Fruit fly (Drosophila melanogaster) whole organism, embryonic: ENCODE measurements around the gene GIIIspla2.
A peak's percentile ranks its signal among the peaks of the same experiment; 100 is the strongest.

Source experiments
- BtbVII ChIP-seq: fragments of 200-800 bp; sonication (Bioruptor generic); optimal IDR thresholded peaks from 3 replicates; lab custom pipeline; 2017; ENCODE audit warnings: missing biosample characterization, mild to moderate bottlenecking, missing genetic modification characterization
- CG11696 ChIP-seq: fragments of 200-800 bp; sonication (Bioruptor generic); IDR thresholded peaks from 2 replicates; pipeline ENCODE4 v1.3.6; 2022; ENCODE audit warnings: missing biosample characterization, missing genetic modification characterization
- CG12391 ChIP-seq: fragments of 200-800 bp; sonication (Bioruptor generic); optimal IDR thresholded peaks from 3 replicates; lab custom pipeline; 2018; ENCODE audit warnings: missing biosample characterization, mild to moderate bottlenecking, missing genetic modification characterization, moderate library complexity
- CG12942 ChIP-seq: fragments of 200-800 bp; sonication (Bioruptor generic); optimal IDR thresholded peaks from 3 replicates; lab custom pipeline; 2016; ENCODE audit warnings: missing biosample characterization, missing genetic modification characterization
- CG17361 ChIP-seq: fragments of 200-800 bp; sonication (Bioruptor generic); IDR thresholded peaks from 3 replicates; pipeline ENCODE4 v1.3.6; 2022; ENCODE audit warnings: missing biosample characterization, missing genetic modification characterization
- CG18476 ChIP-seq: fragments of 200-800 bp; sonication (Bioruptor generic); optimal IDR thresholded peaks from 2 replicates; lab custom pipeline; 2016; ENCODE audit warnings: missing biosample characterization, mild to moderate bottlenecking, missing genetic modification characterization
- CG2120 ChIP-seq: fragments of 200-800 bp; sonication (Bioruptor generic); optimal IDR thresholded peaks from 3 replicates; lab custom pipeline; 2016; ENCODE audit warnings: missing biosample characterization, missing genetic modification characterization
- CG31224 ChIP-seq: fragments of 200-800 bp; sonication (Bioruptor generic); IDR thresholded peaks from 2 replicates; pipeline ENCODE4 v1.3.6; 2022; ENCODE audit warnings: missing biosample characterization, missing genetic modification characterization
- CG34224 ChIP-seq: fragments of 200-800 bp; sonication (Bioruptor generic); IDR thresholded peaks from 3 replicates; pipeline ENCODE4 v1.3.6; 2022; ENCODE audit warnings: missing biosample characterization, missing genetic modification characterization; ENCODE audit not compliant: partially characterized antibody
- CG43689 ChIP-seq: fragments of 200-800 bp; sonication (Bioruptor generic); IDR thresholded peaks from 2 replicates; pipeline ENCODE4 v1.3.6; 2022; ENCODE audit warnings: missing biosample characterization, missing genetic modification characterization
- CG6254 ChIP-seq: fragments of 200-800 bp; sonication (Bioruptor generic); optimal IDR thresholded peaks from 3 replicates; lab custom pipeline; 2017; ENCODE audit warnings: mild to moderate bottlenecking, missing biosample characterization, missing genetic modification reagents, missing genetic modification characterization
- CG6654 ChIP-seq: fragments of 200-800 bp; sonication (Bioruptor generic); optimal IDR thresholded peaks from 2 replicates; lab custom pipeline; 2017; ENCODE audit warnings: missing biosample characterization, mild to moderate bottlenecking, missing genetic modification characterization
- CG8478 ChIP-seq: fragments of >200 bp; optimal IDR thresholded peaks from 2 replicates; lab custom pipeline; 2018
- CG9932 ChIP-seq: fragments of 200-800 bp; sonication (Bioruptor generic); IDR thresholded peaks from 2 replicates; pipeline ENCODE4 v1.3.6; 2022; ENCODE audit warnings: missing biosample characterization, missing genetic modification characterization
- Chrac-16 ChIP-seq: fragments of 200-800 bp; sonication (Bioruptor generic); optimal IDR thresholded peaks from 3 replicates; lab custom pipeline; 2016; ENCODE audit warnings: missing biosample characterization, missing genetic modification characterization
- Dip3 ChIP-seq: fragments of 200-800 bp; sonication (Bioruptor generic); optimal IDR thresholded peaks from 3 replicates; lab custom pipeline; 2016; ENCODE audit warnings: missing biosample characterization, missing genetic modification characterization
- E2f1 ChIP-seq: fragments of 200-800 bp; sonication (Bioruptor generic); IDR thresholded peaks from 2 replicates; pipeline ENCODE4 v1.3.6; 2022; ENCODE audit warnings: missing biosample characterization, missing genetic modification characterization
- GATAe ChIP-seq: fragments of 200-800 bp; sonication (Bioruptor generic); conservative IDR thresholded peaks from 2 replicates; pipeline ENCODE4 v1.3.6; 2022; ENCODE audit warnings: missing biosample characterization, missing genetic modification characterization
- HLHmδ ChIP-seq: fragments of 200-800 bp; sonication (Bioruptor generic); optimal IDR thresholded peaks from 2 replicates; lab custom pipeline; 2018; ENCODE audit warnings: missing biosample characterization, mild to moderate bottlenecking, missing genetic modification characterization, moderate library complexity
- Hr51 ChIP-seq, 2 experiments: fragments of 200-800 bp; sonication (Bioruptor generic); optimal IDR thresholded peaks; 2 replicates in 1 of 2; 3 replicates in 1 of 2; lab custom pipeline; 2016 to 2018; ENCODE audit warnings: missing biosample characterization in 2 of 2, missing genetic modification characterization in 2 of 2, mild to moderate bottlenecking in 1 of 2, moderate library complexity in 1 of 2
- Jarid2 ChIP-seq: fragments of 200-800 bp; sonication (Bioruptor generic); optimal IDR thresholded peaks from 3 replicates; lab custom pipeline; 2017; ENCODE audit warnings: mild to moderate bottlenecking, missing biosample characterization, missing genetic modification reagents, missing genetic modification characterization
- Mrtf ChIP-seq: fragments of 200-800 bp; sonication (Bioruptor generic); IDR thresholded peaks from 3 replicates; pipeline ENCODE4 v1.3.6; 2022; ENCODE audit warnings: missing biosample characterization, missing genetic modification characterization
- NC2α ChIP-seq: fragments of 200-800 bp; sonication (Bioruptor generic); optimal IDR thresholded peaks from 2 replicates; lab custom pipeline; 2016; ENCODE audit warnings: missing biosample characterization, missing genetic modification characterization
- PHDP ChIP-seq: fragments of 200-800 bp; sonication (Bioruptor generic); optimal IDR thresholded peaks from 3 replicates; lab custom pipeline; 2018; ENCODE audit warnings: missing biosample characterization, mild to moderate bottlenecking, missing genetic modification characterization, moderate library complexity
- Rfx ChIP-seq: fragments of 200-800 bp; sonication (Bioruptor generic); IDR thresholded peaks from 2 replicates; pipeline ENCODE4 v1.3.6; 2022; ENCODE audit warnings: missing biosample characterization, missing genetic modification characterization
- Sox102F ChIP-seq: fragments of 200-800 bp; sonication (Bioruptor generic); optimal IDR thresholded peaks from 2 replicates; lab custom pipeline; 2018; ENCODE audit warnings: missing biosample characterization, mild to moderate bottlenecking, missing genetic modification characterization, moderate library complexity
- Spps ChIP-seq: fragments of 200-800 bp; sonication (Bioruptor generic); optimal IDR thresholded peaks from 2 replicates; lab custom pipeline; 2018; ENCODE audit warnings: missing biosample characterization, mild to moderate bottlenecking, missing genetic modification characterization
- YL-1 ChIP-seq: fragments of 200-800 bp; sonication (Bioruptor generic); optimal IDR thresholded peaks from 3 replicates; lab custom pipeline; 2017; ENCODE audit warnings: missing biosample characterization, mild to moderate bottlenecking, missing genetic modification characterization
- al ChIP-seq: fragments of 200-800 bp; sonication (Bioruptor generic); IDR thresholded peaks from 2 replicates; pipeline ENCODE4 v1.3.6; 2022; ENCODE audit warnings: missing biosample characterization, missing genetic modification characterization
- aop ChIP-seq: fragments of 200-800 bp; sonication (Bioruptor generic); IDR thresholded peaks from 2 replicates; pipeline ENCODE4 v1.3.6; 2022; ENCODE audit warnings: missing biosample characterization, missing genetic modification characterization
- ap ChIP-seq: fragments of 200-800 bp; sonication (Bioruptor generic); IDR thresholded peaks from 2 replicates; pipeline ENCODE4 v1.3.6; 2022; ENCODE audit warnings: missing biosample characterization, missing genetic modification characterization
- ara ChIP-seq: fragments of 200-800 bp; sonication (Bioruptor generic); IDR thresholded peaks from 2 replicates; pipeline ENCODE4 v1.3.6; 2022; ENCODE audit warnings: missing biosample characterization, missing genetic modification characterization
- dmrt99B ChIP-seq: fragments of 200-800 bp; sonication (Bioruptor generic); optimal IDR thresholded peaks from 2 replicates; lab custom pipeline; 2018; ENCODE audit warnings: missing biosample characterization, mild to moderate bottlenecking, missing genetic modification characterization, moderate library complexity
- dpn ChIP-seq, 2 experiments: fragments of 200-800 bp; sonication (Bioruptor generic); optimal IDR thresholded peaks; 3 replicates each; lab custom pipeline; 2016; ENCODE audit warnings: missing biosample characterization in 2 of 2, missing genetic modification characterization in 2 of 2
- gcm ChIP-seq: fragments of 200-800 bp; sonication (Bioruptor generic); optimal IDR thresholded peaks from 2 replicates; lab custom pipeline; 2019; ENCODE audit warnings: missing biosample characterization, mild to moderate bottlenecking, missing genetic modification characterization, moderate library complexity
- gfzf ChIP-seq: fragments of 200-800 bp; sonication (Bioruptor generic); optimal IDR thresholded peaks from 2 replicates; lab custom pipeline; 2016; ENCODE audit warnings: missing biosample characterization, mild to moderate bottlenecking, missing genetic modification characterization, moderate library complexity
- her ChIP-seq: fragments of 200-800 bp; sonication (Bioruptor generic); optimal IDR thresholded peaks from 2 replicates; lab custom pipeline; 2016; ENCODE audit warnings: missing biosample characterization, missing genetic modification characterization
- insv ChIP-seq, 2 experiments: fragments of 200-800 bp; sonication (Bioruptor generic); optimal IDR thresholded peaks; 3 replicates each; lab custom pipeline; 2016 to 2018; ENCODE audit warnings: missing biosample characterization in 2 of 2, missing genetic modification characterization in 2 of 2
- jumu ChIP-seq: fragments of 200-800 bp; sonication (Bioruptor generic); optimal IDR thresholded peaks from 3 replicates; lab custom pipeline; 2016; ENCODE audit warnings: missing biosample characterization, missing genetic modification characterization
- kni ChIP-seq: fragments of 200-800 bp; sonication (Bioruptor generic); optimal IDR thresholded peaks from 3 replicates; lab custom pipeline; 2017; ENCODE audit warnings: mild to moderate bottlenecking, missing biosample characterization, missing genetic modification reagents, missing genetic modification characterization
- knrl ChIP-seq: fragments of 200-800 bp; sonication (Bioruptor generic); IDR thresholded peaks from 3 replicates; pipeline ENCODE4 v1.3.6; 2022; ENCODE audit warnings: missing biosample characterization, missing genetic modification characterization; ENCODE audit not compliant: partially characterized antibody
- nom ChIP-seq: fragments of 200-800 bp; sonication (Bioruptor generic); optimal IDR thresholded peaks from 2 replicates; lab custom pipeline; 2017; ENCODE audit warnings: missing biosample characterization, missing genetic modification characterization, mild to moderate bottlenecking, moderate library complexity, missing genetic modification reagents
- odd ChIP-seq: fragments of 200-800 bp; sonication (Bioruptor generic); optimal IDR thresholded peaks from 2 replicates; lab custom pipeline; 2017; ENCODE audit warnings: missing biosample characterization, mild to moderate bottlenecking, missing genetic modification characterization
- pan ChIP-seq, 4 experiments: fragments of >200 bp in 3 of 4; fragments of 200-800 bp in 1 of 4; sonication (Bioruptor generic) in 1 of 4; optimal IDR thresholded peaks in 3 of 4; IDR thresholded peaks in 1 of 4; 2 replicates each; pipeline versions ENCODE4 v1.3.6 to Lab custom; 2017 to 2022; ENCODE audit warnings: missing biosample characterization in 2 of 4, missing genetic modification characterization in 2 of 4, mixed read lengths in 1 of 4
- pum ChIP-seq: fragments of 200-800 bp; sonication (Bioruptor generic); optimal IDR thresholded peaks from 2 replicates; lab custom pipeline; 2016; ENCODE audit warnings: missing biosample characterization, missing genetic modification characterization
- row ChIP-seq: fragments of 200-800 bp; sonication (Bioruptor generic); IDR thresholded peaks from 3 replicates; pipeline ENCODE4 v1.3.6; 2022; ENCODE audit warnings: missing biosample characterization, missing genetic modification characterization
- sens-2 ChIP-seq: fragments of 200-800 bp; sonication (Bioruptor generic); IDR thresholded peaks from 2 replicates; pipeline ENCODE4 v1.3.6; 2022; ENCODE audit warnings: missing biosample characterization, missing genetic modification characterization
- seq ChIP-seq: fragments of 200-800 bp; sonication (Bioruptor generic); IDR thresholded peaks from 2 replicates; pipeline ENCODE4 v1.3.6; 2022; ENCODE audit warnings: missing biosample characterization, missing genetic modification characterization
- wor ChIP-seq: fragments of 200-800 bp; sonication (Bioruptor generic); IDR thresholded peaks from 2 replicates; pipeline ENCODE4 v1.3.6; 2022; ENCODE audit warnings: missing biosample characterization, missing genetic modification characterization
- zfh1 ChIP-seq: fragments of 200-800 bp; sonication (Bioruptor generic); IDR thresholded peaks from 3 replicates; pipeline ENCODE4 v1.3.6; 2022; ENCODE audit warnings: missing biosample characterization, missing genetic modification characterization

GIIIspla2 gene

DNA sequence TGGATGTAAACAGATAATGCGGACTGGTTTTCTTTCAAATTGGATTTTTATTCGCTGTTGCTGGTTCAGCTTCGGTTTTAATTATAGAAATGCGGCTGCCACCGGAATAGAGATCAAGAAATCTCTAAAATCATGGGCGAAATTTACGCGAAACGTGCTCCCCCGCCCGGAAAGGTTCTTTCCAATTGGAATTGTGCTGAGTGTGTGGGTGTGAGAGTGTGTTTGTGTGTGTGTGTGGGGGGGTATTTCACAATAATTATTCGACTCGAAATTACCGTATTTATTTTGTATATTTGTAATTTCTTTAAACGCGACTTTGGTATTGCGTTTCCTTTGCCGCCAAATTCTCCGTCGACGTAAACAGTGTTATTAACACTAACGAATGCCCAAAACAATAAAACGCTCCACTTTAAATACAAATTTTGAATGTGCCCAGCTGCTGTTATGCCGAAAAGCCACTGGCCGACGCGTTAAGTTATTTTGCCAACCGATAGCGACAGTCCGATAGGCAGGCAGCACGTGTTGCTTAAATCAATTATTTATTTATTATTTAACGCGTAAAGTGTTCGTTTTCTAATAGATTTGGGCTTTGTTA, 41.6 kb upstream of the GIIIspla2 start, which contains the start of gene Gclc (continued):
- no peak for TF ChIP-seq zfh1 (GFP tag; lab: Robert Waterston, UW)
- no peak for TF ChIP-seq NC2α (GFP tag; lab: Kevin White, UChicago)
- TF ChIP-seq Jarid2 (GFP tag; lab: Kevin White, UChicago), result peak; percentile 56
- no peak for TF ChIP-seq Dip3 (GFP tag; lab: Kevin White, UChicago)
- TF ChIP-seq CG8478, result no peak
- TF ChIP-seq CG43689, result no peak
- TF ChIP-seq CG11696 (GFP tag; lab: Robert Waterston, UW), result no peak
- TF ChIP-seq insv (GFP tag; optimal IDR thresholded peaks at IDR 0.05; lab: Kevin White, UChicago), result peak; percentile 31 to 90
- TF ChIP-seq CG34224 (GFP tag; lab: Robert Waterston, UW), result peak; percentile 40; the same call in 1 of the 3 replicates
- no peak for TF ChIP-seq aop (GFP tag; lab: Robert Waterston, UW)
- no peak for TF ChIP-seq Mrtf
- TF ChIP-seq E2f1 (GFP tag; lab: Robert Waterston, UW), result no peak
- no peak for TF ChIP-seq kni (GFP tag; lab: Kevin White, UChicago)
- TF ChIP-seq CG12942 (GFP tag; lab: Kevin White, UChicago), result no peak
- TF ChIP-seq knrl (GFP tag; lab: Robert Waterston, UW), result peak; percentile 45; the same call in 2 of the 3 replicates
- TF ChIP-seq Spps (tag; lab: Kevin White, UChicago), result no peak
- no peak for TF ChIP-seq YL-1 (GFP tag; lab: Kevin White, UChicago)
- no peak for TF ChIP-seq HLHmδ (GFP tag; lab: Kevin White, UChicago)
- no peak for TF ChIP-seq pan (optimal IDR thresholded peaks at IDR 0.05; lab: Kevin White, UChicago)
- TF ChIP-seq pan (GFP tag; optimal IDR thresholded peaks at IDR 0.05 in 1 of 2, IDR thresholded peaks at IDR 0.05 in 1 of 2), result no peak
- no peak for TF ChIP-seq CG6654 (GFP tag; lab: Kevin White, UChicago)
- no peak for TF ChIP-seq Chrac-16 (GFP tag; lab: Kevin White, UChicago)
- TF ChIP-seq odd, result peak; percentile 15
- TF ChIP-seq CG17361 (GFP tag; lab: Robert Waterston, UW), result no peak
- TF ChIP-seq PHDP (tag; lab: Kevin White, UChicago), result no peak
- peak; percentile 13; the same call in 1 of the 2 replicates for TF ChIP-seq CG9932
- TF ChIP-seq CG12391 (tag; lab: Kevin White, UChicago), result no peak
- TF ChIP-seq al, result no peak
- no peak for TF ChIP-seq CG31224 (GFP tag; lab: Robert Waterston, UW)
- TF ChIP-seq gcm (GFP tag; lab: Kevin White, UChicago), result no peak
- TF ChIP-seq ara (GFP tag; lab: Robert Waterston, UW), result no peak
- no peak for TF ChIP-seq pum
- no peak for TF ChIP-seq GATAe (GFP tag; lab: Robert Waterston, UW)
- no peak for TF ChIP-seq her (GFP tag; lab: Kevin White, UChicago)
- no peak for TF ChIP-seq CG6254 (GFP tag; lab: Kevin White, UChicago)
- no peak for TF ChIP-seq Hr51 (GFP tag; optimal IDR thresholded peaks at IDR 0.05; lab: Kevin White, UChicago)
- TF ChIP-seq dmrt99B, result no peak
- no peak for TF ChIP-seq ap (GFP tag; lab: Robert Waterston, UW)
- peak; percentile 26; the same call in 1 of the 2 replicates for TF ChIP-seq Rfx
- peak; percentile 47 for TF ChIP-seq BtbVII
- no peak for TF ChIP-seq Sox102F (GFP tag; lab: Kevin White, UChicago)
- TF ChIP-seq CG18476 (GFP tag; lab: Kevin White, UChicago), result no peak
- TF ChIP-seq CG2120 (GFP tag; lab: Kevin White, UChicago), result peak; percentile 27
- TF ChIP-seq sens-2 (GFP tag; lab: Robert Waterston, UW), result no peak
- no peak for TF ChIP-seq wor (GFP tag; lab: Robert Waterston, UW)
- no peak for TF ChIP-seq jumu (GFP tag; lab: Kevin White, UChicago)
- no peak for TF ChIP-seq seq (GFP tag; lab: Robert Waterston, UW)
- peak; percentile 77 for TF ChIP-seq gfzf
- no peak for TF ChIP-seq nom (GFP tag; lab: Kevin White, UChicago)
- TF ChIP-seq dpn (GFP tag; optimal IDR thresholded peaks at IDR 0.05; lab: Kevin White, UChicago), result no peak
- TF ChIP-seq row (GFP tag; lab: Robert Waterston, UW), result peak; percentile 25; the same call in 1 of the 3 replicates
